Worm (Caenorhabditis elegans) whole organism, young adult: ENCODE measurements around the gene olrn-1.

Experiments used
- F39B2.1 ChIP-seq: fragments of 200-800 bp; sonication (Bioruptor generic); IDR thresholded peaks from 2 replicates; pipeline ENCODE4 v1.3.6; 2022; ENCODE audit warnings: missing genetic modification reagents, missing genetic modification characterization, missing compliant biosample characterization
- ceh-79 ChIP-seq: sonication (generic microtip); optimal IDR thresholded peaks from 2 replicates; lab custom pipeline; 2017; ENCODE audit warnings: mild to moderate bottlenecking, missing genetic modification characterization, missing compliant biosample characterization
- chd-7 ChIP-seq: sonication (generic microtip); optimal IDR thresholded peaks from 2 replicates; lab custom pipeline; 2016; ENCODE audit warnings: mild to moderate bottlenecking, missing genetic modification characterization, moderate library complexity, missing compliant biosample characterization
- hlh-26 ChIP-seq: fragments of 200-800 bp; sonication (Bioruptor generic); conservative IDR thresholded peaks from 2 replicates; pipeline ENCODE4 v1.3.6; 2022; ENCODE audit warnings: missing genetic modification reagents, missing genetic modification characterization, missing compliant biosample characterization
- hrde-1 ChIP-seq: sonication (generic microtip); optimal IDR thresholded peaks from 2 replicates; lab custom pipeline; 2016; ENCODE audit warnings: missing genetic modification characterization, mild to moderate bottlenecking, missing compliant biosample characterization, moderate library complexity, missing genotype, missing genetic modification reagents, borderline replicate concordance
- madf-10 ChIP-seq: sonication (generic microtip); optimal IDR thresholded peaks from 2 replicates; lab custom pipeline; 2016; ENCODE audit warnings: mild to moderate bottlenecking, missing genetic modification characterization, missing compliant biosample characterization
- mes-4 ChIP-seq: sonication (generic microtip); optimal IDR thresholded peaks from 2 replicates; lab custom pipeline; 2016; ENCODE audit warnings: missing genotype, missing genetic modification characterization, missing compliant biosample characterization
- nhr-27 ChIP-seq: fragments of 200-800 bp; sonication (Bioruptor generic); optimal IDR thresholded peaks from 2 replicates; lab custom pipeline; 2018; ENCODE audit warnings: mild to moderate bottlenecking, missing genetic modification characterization, moderate library complexity, missing compliant biosample characterization
- snpc-4 ChIP-seq, 5 experiments: fragments of 150-350 bp in 1 of 5; sonication (generic microtip) in 4 of 5; optimal IDR thresholded peaks; 2 replicates each; lab custom pipeline; 2014 to 2018; ENCODE audit warnings: missing genetic modification characterization in 5 of 5, missing biosample characterization in 3 of 5, antibody characterized with exemption in 2 of 5, mild to moderate bottlenecking in 2 of 5, missing compliant biosample characterization in 2 of 5, missing genotype in 2 of 5, moderate library complexity in 2 of 5, missing genetic modification reagents in 1 of 5

DNA sequence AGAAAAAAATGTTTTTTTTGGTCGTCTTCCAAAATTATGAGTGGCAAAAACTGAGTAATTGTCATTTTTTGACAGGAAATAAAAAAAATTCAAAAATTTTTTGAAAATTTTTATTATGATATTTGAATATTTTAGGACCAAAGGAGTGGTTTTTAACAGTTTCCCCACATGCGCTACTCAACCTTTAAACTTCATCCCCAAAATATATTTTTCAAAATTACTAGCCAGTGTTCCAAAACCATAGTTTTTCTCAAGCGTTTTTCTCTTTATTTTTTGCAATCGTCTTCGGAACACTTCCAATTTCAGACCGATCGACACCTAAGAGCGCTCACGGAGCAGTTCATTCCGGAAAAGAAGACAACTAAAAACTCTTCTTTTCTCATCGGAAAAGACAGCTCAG lies 39.5 kb downstream of the olrn-1 start, which contains the start of gene K09A9.6:
- no peak for TF ChIP-seq mes-4 (tag; lab: Kevin White, UChicago)
- no peak for TF ChIP-seq nhr-27 (tag; lab: Kevin White, UChicago)
- no peak for TF ChIP-seq snpc-4 (GFP tag; optimal IDR thresholded peaks at IDR 0.05; lab: Kevin White, UChicago)
- no peak for TF ChIP-seq snpc-4 (tag; optimal IDR thresholded peaks at IDR 0.05; lab: Kevin White, UChicago)
- no peak for TF ChIP-seq hrde-1 (tag; lab: Kevin White, UChicago)
- no peak for TF ChIP-seq madf-10 (tag; lab: Kevin White, UChicago)
- no peak for TF ChIP-seq ceh-79 (tag; lab: Kevin White, UChicago)
- TF ChIP-seq hlh-26 (GFP tag; lab: Robert Waterston, UW): no peak
- no peak for TF ChIP-seq F39B2.1 (GFP tag; lab: Robert Waterston, UW)
- TF ChIP-seq chd-7 (tag; lab: Kevin White, UChicago): no peak
